Worm (Caenorhabditis elegans): ENCODE measurements around the gene nhr-178.

ce11 chrV:1570679-1571078 lies 37.1 kb downstream of the nhr-178 start:
- no peak for TF ChIP-seq ceh-82 (tag; optimal IDR thresholded peaks at IDR 0.05)
- TF ChIP-seq nhr-6 (tag; optimal IDR thresholded peaks at IDR 0.05), result no peak
- TF ChIP-seq nhr-237 (tag; optimal IDR thresholded peaks at IDR 0.05), result no peak
- TF ChIP-seq lin-39 (tag; optimal IDR thresholded peaks at IDR 0.05), result no peak
- TF ChIP-seq elt-3 (tag; optimal IDR thresholded peaks at IDR 0.05), result no peak
- TF ChIP-seq peb-1 (tag; optimal IDR thresholded peaks at IDR 0.05), result no peak
- TF ChIP-seq lin-11 (tag; optimal IDR thresholded peaks at IDR 0.05), result no peak
- TF ChIP-seq unc-62 (GFP tag; optimal IDR thresholded peaks at IDR 0.05), result no peak
- no peak for TF ChIP-seq sem-4 (tag; optimal IDR thresholded peaks at IDR 0.05)
- no peak for TF ChIP-seq mdl-1 (tag; optimal IDR thresholded peaks at IDR 0.05)
- TF ChIP-seq ceh-16 (tag; optimal IDR thresholded peaks at IDR 0.05), result no peak
- no peak for TF ChIP-seq lsy-2 (tag; optimal IDR thresholded peaks at IDR 0.05)
- no peak for TF ChIP-seq ztf-11 (tag; optimal IDR thresholded peaks at IDR 0.05)
- no peak for TF ChIP-seq nhr-12 (tag; optimal IDR thresholded peaks at IDR 0.05)
